Worm (Caenorhabditis elegans) whole organism, L4 larva: ENCODE data around the gene F52G3.5.

Experiments
- R02D3.7 ChIP-seq: fragments of 150-350 bp; sonication (generic microtip); optimal IDR thresholded peaks from 3 replicates; lab custom pipeline; 2014; ENCODE audit warnings: missing biosample characterization, missing genetic modification characterization
- T20F7.1 ChIP-seq: fragments of 200-800 bp; sonication (Bioruptor generic); optimal IDR thresholded peaks from 2 replicates; lab custom pipeline; 2018; ENCODE audit warnings: mild to moderate bottlenecking, missing genetic modification characterization, missing compliant biosample characterization
- T26A8.4 ChIP-seq: fragments of 200-800 bp; sonication (Bioruptor generic); IDR thresholded peaks from 2 replicates; pipeline ENCODE4 v1.3.6; 2022; ENCODE audit warnings: missing genetic modification characterization, missing compliant biosample characterization
- daf-16 ChIP-seq, 3 experiments: sonication (generic microtip); optimal IDR thresholded peaks; 2 replicates each; lab custom pipeline; 2016 to 2017; ENCODE audit warnings: missing genetic modification characterization in 3 of 3, missing genetic modification reagents in 3 of 3, mild to moderate bottlenecking in 2 of 3, missing compliant biosample characterization in 2 of 3, missing biosample characterization in 1 of 3, moderate library complexity in 1 of 3
- dmd-9 ChIP-seq: fragments of 200-800 bp; sonication (Bioruptor generic); IDR thresholded peaks from 2 replicates; pipeline ENCODE4 v1.3.6; 2022; ENCODE audit warnings: missing genetic modification reagents, missing genetic modification characterization, missing compliant biosample characterization
- jun-1 ChIP-seq: fragments of 150-350 bp; optimal IDR thresholded peaks from 2 replicates; lab custom pipeline; 2014; ENCODE audit warnings: missing biosample characterization, missing genetic modification reagents, missing genetic modification characterization
- mdt-29 ChIP-seq: fragments of 200-800 bp; sonication (Bioruptor generic); IDR thresholded peaks from 2 replicates; pipeline ENCODE4 v1.3.6; 2022; ENCODE audit warnings: missing genetic modification reagents, missing genetic modification characterization, missing compliant biosample characterization
- mep-1 ChIP-seq: fragments of 150-350 bp; sonication (generic microtip); optimal IDR thresholded peaks from 3 replicates; lab custom pipeline; 2014; ENCODE audit warnings: missing biosample characterization, missing genetic modification characterization
- mxl-2 ChIP-seq: fragments of 200-800 bp; sonication (Bioruptor generic); conservative IDR thresholded peaks from 2 replicates; pipeline ENCODE4 v1.3.6; 2022; ENCODE audit warnings: missing genetic modification reagents, missing genetic modification characterization, missing compliant biosample characterization
- nhr-25 ChIP-seq: sonication (generic microtip); optimal IDR thresholded peaks from 2 replicates; lab custom pipeline; 2017; ENCODE audit warnings: missing genetic modification characterization, mild to moderate bottlenecking, missing compliant biosample characterization, antibody characterized with exemption, moderate library complexity, borderline replicate concordance; ENCODE audit not compliant: insufficient read depth
- pqm-1 ChIP-seq: sonication (generic microtip); optimal IDR thresholded peaks from 2 replicates; lab custom pipeline; 2017; ENCODE audit warnings: missing biosample characterization, missing genetic modification characterization
- spr-1 ChIP-seq: sonication (generic microtip); optimal IDR thresholded peaks from 2 replicates; lab custom pipeline; 2016; ENCODE audit warnings: mild to moderate bottlenecking, missing genetic modification characterization, missing compliant biosample characterization
- tag-97 ChIP-seq: fragments of 200-800 bp; sonication (Bioruptor generic); IDR thresholded peaks from 2 replicates; pipeline ENCODE4 v1.3.6; 2022; ENCODE audit warnings: missing genetic modification characterization, missing compliant biosample characterization
- tra-1 ChIP-seq: fragments of 200-800 bp; sonication (Bioruptor generic); IDR thresholded peaks from 2 replicates; pipeline ENCODE4 v1.3.6; 2022; ENCODE audit warnings: missing genetic modification reagents, missing genetic modification characterization, missing compliant biosample characterization
- zfp-3 ChIP-seq: fragments of 200-800 bp; sonication (Bioruptor generic); conservative IDR thresholded peaks from 2 replicates; pipeline ENCODE4 v1.3.6; 2022; ENCODE audit warnings: missing genetic modification reagents, missing genetic modification characterization, missing compliant biosample characterization
- zip-2 ChIP-seq: fragments of 150-350 bp; optimal IDR thresholded peaks from 2 replicates; lab custom pipeline; 2014; ENCODE audit warnings: missing biosample characterization, missing genetic modification characterization

Gene F52G3.5

ce11 chrX:16923636-16924035, 52.3 kb downstream of the F52G3.5 start, which contains the start of gene C30E1.4:
TSS of gene C30E1.4 (plus strand) at chrX:16923936.
- TF ChIP-seq nhr-25 (tag; lab: Kevin White, UChicago) (no peak), T20F7.1 (GFP tag; lab: Kevin White, UChicago) (no peak), dmd-9 (GFP tag; lab: Robert Waterston, UW) (no peak), mxl-2 (GFP tag; lab: Robert Waterston, UW) (no peak), pqm-1 (tag; lab: Kevin White, UChicago) (no peak), zfp-3 (GFP tag; lab: Robert Waterston, UW) (no peak), mdt-29 (no peak), spr-1 (tag; lab: Kevin White, UChicago) (no peak), daf-16 (GFP tag; optimal IDR thresholded peaks at IDR 0.05; lab: Kevin White, UChicago) (no peak), daf-16 (tag; optimal IDR thresholded peaks at IDR 0.05; lab: Kevin White, UChicago) (no peak), tra-1 (GFP tag; lab: Robert Waterston, UW) (no peak), jun-1 (tag; lab: Kevin White, UChicago) (no peak), R02D3.7 (tag; lab: Kevin White, UChicago) (no peak), mep-1 (tag; lab: Kevin White, UChicago) (no peak), zip-2 (no peak), T26A8.4 (GFP tag; lab: Robert Waterston, UW) (no peak), tag-97 (no peak)
- TF ChIP-seq, all 104 proteins: peak for 0
